Fruit fly (Drosophila melanogaster): ENCODE data around the gene salt.
A peak's percentile ranks its signal among the peaks of the same experiment; 100 is the strongest.

The salt gene

dm6 chr3R:31748093-31748996, 6.2 kb downstream of the salt start (continued):
- TF ChIP-seq CG2202 (tag; optimal IDR thresholded peaks at IDR 0.05), result no peak
- TF ChIP-seq CG4404 (GFP tag; IDR thresholded peaks at IDR 0.05), result no peak
- no peak for TF ChIP-seq zfh2 (GFP tag; optimal IDR thresholded peaks at IDR 0.05)
- no peak for TF ChIP-seq CG4617 (GFP tag; optimal IDR thresholded peaks at IDR 0.05; ENCODE audit: borderline replicate concordance)
- no peak for TF ChIP-seq Chrac-16 (GFP tag; optimal IDR thresholded peaks at IDR 0.05)
- no peak for TF ChIP-seq jing (GFP tag; optimal IDR thresholded peaks at IDR 0.05)
- no peak for TF ChIP-seq ara (GFP tag; IDR thresholded peaks at IDR 0.05)
- peak; percentile 55 for TF ChIP-seq dm (GFP tag; optimal IDR thresholded peaks at IDR 0.05)
- no peak for TF ChIP-seq sqz (GFP tag; optimal IDR thresholded peaks at IDR 0.05)
- TF ChIP-seq CG7745 (tag; optimal IDR thresholded peaks at IDR 0.05), result no peak
- no peak for TF ChIP-seq CG8089 (GFP tag; optimal IDR thresholded peaks at IDR 0.05)
- peak in 1 of 2 experiments; percentile 13 for TF ChIP-seq insv (GFP tag; optimal IDR thresholded peaks at IDR 0.05)
- no peak for TF ChIP-seq MBD-R2 (GFP tag; IDR thresholded peaks at IDR 0.05)
- TF ChIP-seq Oli (tag; optimal IDR thresholded peaks at IDR 0.05), result no peak
- TF ChIP-seq ttk (GFP tag; IDR thresholded peaks at IDR 0.05), result no peak
- no peak for TF ChIP-seq lola (GFP tag; optimal IDR thresholded peaks at IDR 0.05)
- TF ChIP-seq CG13775 (GFP tag; optimal IDR thresholded peaks at IDR 0.05), result no peak
- no peak for TF ChIP-seq CG11456 (GFP tag; IDR thresholded peaks at IDR 0.05)
- TF ChIP-seq CG17612 (GFP tag; IDR thresholded peaks at IDR 0.05), result no peak
- TF ChIP-seq CG2889 (GFP tag; IDR thresholded peaks at IDR 0.05), result no peak
- TF ChIP-seq Hand (GFP tag; optimal IDR thresholded peaks at IDR 0.05), result no peak
- TF ChIP-seq ftz-f1 (GFP tag; optimal IDR thresholded peaks at IDR 0.05), result no peak
- TF ChIP-seq CG8478 (optimal IDR thresholded peaks at IDR 0.05), result no peak
- no peak for TF ChIP-seq vnd (GFP tag; IDR thresholded peaks at IDR 0.05; ENCODE audit: partially characterized antibody)
- TF ChIP-seq CG17186 (GFP tag; optimal IDR thresholded peaks at IDR 0.05), result no peak
- TF ChIP-seq hth (optimal IDR thresholded peaks at IDR 0.05), result no peak
- no peak for TF ChIP-seq CG14710 (tag; optimal IDR thresholded peaks at IDR 0.05)
- no peak for TF ChIP-seq wor (GFP tag; IDR thresholded peaks at IDR 0.05)
- peak; percentile 8 for TF ChIP-seq trem (tag; optimal IDR thresholded peaks at IDR 0.05)
- no peak for TF ChIP-seq Atf3 (GFP tag; optimal IDR thresholded peaks at IDR 0.05)
- TF ChIP-seq Sin3A (optimal IDR thresholded peaks at IDR 0.05), result no peak
- TF ChIP-seq HLH3B (GFP tag; IDR thresholded peaks at IDR 0.05), result no peak
- TF ChIP-seq tll (GFP tag; optimal IDR thresholded peaks at IDR 0.05), result peak in 1 of 2 experiments; percentile 77
- peak; percentile 51 for TF ChIP-seq HmgZ (tag; optimal IDR thresholded peaks at IDR 0.05)
- peak; percentile 51 for TF ChIP-seq YL-1 (GFP tag; optimal IDR thresholded peaks at IDR 0.05)
- TF ChIP-seq CG17385 (GFP tag; optimal IDR thresholded peaks at IDR 0.05), result peak; percentile 98
- TF ChIP-seq CG9437 (GFP tag; optimal IDR thresholded peaks at IDR 0.05), result no peak
- no peak for TF ChIP-seq vvl (GFP tag; IDR thresholded peaks at IDR 0.05)
- TF ChIP-seq CG3065 (GFP tag; optimal IDR thresholded peaks at IDR 0.05), result no peak
- no peak for TF ChIP-seq GATAe (GFP tag; conservative IDR thresholded peaks at IDR 0.05)
- no peak for TF ChIP-seq CG6854 (GFP tag; optimal IDR thresholded peaks at IDR 0.05)
- no peak for TF ChIP-seq Scr (GFP tag; IDR thresholded peaks at IDR 0.05; ENCODE audit: partially characterized antibody)
- no peak for TF ChIP-seq grn (GFP tag; optimal IDR thresholded peaks at IDR 0.05)
- no peak for TF ChIP-seq CG7928 (GFP tag; optimal IDR thresholded peaks at IDR 0.05)
- peak; percentile 62 for TF ChIP-seq MESR4 (GFP tag; optimal IDR thresholded peaks at IDR 0.05)
- no peak for TF ChIP-seq gt (GFP tag; IDR thresholded peaks at IDR 0.05)
- no peak for TF ChIP-seq Usf (GFP tag; optimal IDR thresholded peaks at IDR 0.05)
- no peak for TF ChIP-seq CG11695 (GFP tag; IDR thresholded peaks at IDR 0.05)
- TF ChIP-seq z (GFP tag; IDR thresholded peaks at IDR 0.05), result no peak
- TF ChIP-seq CG34224 (GFP tag; IDR thresholded peaks at IDR 0.05; ENCODE audit: partially characterized antibody), result no peak

Measured in whole organism, embryonic.